Fruit fly (Drosophila melanogaster) whole organism, pupa: ENCODE results near the gene Dop1R2.

Experiments
- CG10348 ChIP-seq: fragments of 200-800 bp; sonication (Bioruptor generic); IDR thresholded peaks from 2 replicates; pipeline ENCODE4 v1.3.6; 2022; ENCODE audit warnings: missing biosample characterization, missing genetic modification characterization
- CG12605 ChIP-seq: fragments of 200-800 bp; sonication (Bioruptor generic); IDR thresholded peaks from 2 replicates; pipeline ENCODE4 v1.3.6; 2022; ENCODE audit warnings: missing biosample characterization, missing genetic modification characterization
- CG13204 ChIP-seq: fragments of 200-800 bp; sonication (Bioruptor generic); optimal IDR thresholded peaks from 2 replicates; lab custom pipeline; 2018; ENCODE audit warnings: missing biosample characterization, mild to moderate bottlenecking, missing genetic modification characterization, moderate library complexity
- CG14655 ChIP-seq: fragments of 200-800 bp; sonication (Bioruptor generic); optimal IDR thresholded peaks from 3 replicates; lab custom pipeline; 2017; ENCODE audit warnings: mild to moderate bottlenecking, missing biosample characterization, missing genetic modification reagents, missing genetic modification characterization
- CG15710 ChIP-seq: fragments of 200-800 bp; sonication (Bioruptor generic); optimal IDR thresholded peaks from 2 replicates; lab custom pipeline; 2018; ENCODE audit warnings: missing biosample characterization, mild to moderate bottlenecking, missing genetic modification characterization, moderate library complexity
- CG17806 ChIP-seq: fragments of 200-800 bp; sonication (Bioruptor generic); optimal IDR thresholded peaks from 2 replicates; lab custom pipeline; 2018; ENCODE audit warnings: missing biosample characterization, mild to moderate bottlenecking, missing genetic modification characterization, moderate library complexity
- CG32121 ChIP-seq: fragments of 200-800 bp; sonication (Bioruptor generic); IDR thresholded peaks from 2 replicates; pipeline ENCODE4 v1.3.6; 2022; ENCODE audit warnings: missing biosample characterization, missing genetic modification characterization
- CG34367 ChIP-seq: fragments of 200-800 bp; sonication (Bioruptor generic); optimal IDR thresholded peaks from 2 replicates; lab custom pipeline; 2018; ENCODE audit warnings: missing biosample characterization, mild to moderate bottlenecking, missing genetic modification characterization
- CG4496 ChIP-seq: fragments of 200-800 bp; sonication (Bioruptor generic); IDR thresholded peaks from 3 replicates; pipeline ENCODE4 v1.3.6; 2022; ENCODE audit warnings: missing biosample characterization, missing genetic modification characterization
- CG8159 ChIP-seq: fragments of 200-800 bp; sonication (Bioruptor generic); optimal IDR thresholded peaks from 3 replicates; lab custom pipeline; 2018; ENCODE audit warnings: missing biosample characterization, mild to moderate bottlenecking, missing genetic modification characterization, moderate library complexity
- CG8301 ChIP-seq: fragments of 200-800 bp; sonication (Bioruptor generic); optimal IDR thresholded peaks from 2 replicates; lab custom pipeline; 2018; ENCODE audit warnings: missing biosample characterization, mild to moderate bottlenecking, missing genetic modification characterization
- CG9948 ChIP-seq: fragments of 200-800 bp; sonication (Bioruptor generic); optimal IDR thresholded peaks from 2 replicates; lab custom pipeline; 2018; ENCODE audit warnings: missing biosample characterization, mild to moderate bottlenecking, missing genetic modification characterization, moderate library complexity
- D1 ChIP-seq: fragments of 200-800 bp; sonication (Bioruptor generic); optimal IDR thresholded peaks from 2 replicates; lab custom pipeline; 2018; ENCODE audit warnings: missing biosample characterization, mild to moderate bottlenecking, missing genetic modification characterization, moderate library complexity
- EcR ChIP-seq: fragments of 200-800 bp; sonication (Bioruptor generic); optimal IDR thresholded peaks from 3 replicates; lab custom pipeline; 2019; ENCODE audit warnings: missing biosample characterization, missing genetic modification characterization, mild to moderate bottlenecking, moderate library complexity, missing genetic modification reagents
- Ets98B ChIP-seq: fragments of 200-800 bp; sonication (Bioruptor generic); IDR thresholded peaks from 2 replicates; pipeline ENCODE4 v1.3.6; 2022; ENCODE audit warnings: missing biosample characterization, missing genetic modification characterization
- Pif1A ChIP-seq: fragments of 200-800 bp; sonication (Bioruptor generic); optimal IDR thresholded peaks from 3 replicates; lab custom pipeline; 2016; ENCODE audit warnings: missing biosample characterization, missing genetic modification characterization
- Pif1B ChIP-seq: fragments of 200-800 bp; sonication (Bioruptor generic); optimal IDR thresholded peaks from 3 replicates; lab custom pipeline; 2016; ENCODE audit warnings: missing biosample characterization, missing genetic modification characterization
- Snoo ChIP-seq: fragments of 200-800 bp; sonication (Bioruptor generic); optimal IDR thresholded peaks from 3 replicates; lab custom pipeline; 2017; ENCODE audit warnings: missing biosample characterization, mild to moderate bottlenecking, missing genetic modification characterization, inconsistent platforms
- fd96Ca ChIP-seq: fragments of 200-800 bp; sonication (Bioruptor generic); IDR thresholded peaks from 3 replicates; pipeline ENCODE4 v1.3.6; 2022; ENCODE audit warnings: missing biosample characterization, missing genetic modification characterization
- gl ChIP-seq: fragments of 200-800 bp; sonication (Bioruptor generic); optimal IDR thresholded peaks from 2 replicates; lab custom pipeline; 2018; ENCODE audit warnings: missing biosample characterization, mild to moderate bottlenecking, missing genetic modification characterization
- rn ChIP-seq: fragments of 200-800 bp; sonication (Bioruptor generic); IDR thresholded peaks from 2 replicates; pipeline ENCODE4 v1.3.6; 2022; ENCODE audit warnings: missing biosample characterization, missing genetic modification characterization

The Dop1R2 gene

DNA sequence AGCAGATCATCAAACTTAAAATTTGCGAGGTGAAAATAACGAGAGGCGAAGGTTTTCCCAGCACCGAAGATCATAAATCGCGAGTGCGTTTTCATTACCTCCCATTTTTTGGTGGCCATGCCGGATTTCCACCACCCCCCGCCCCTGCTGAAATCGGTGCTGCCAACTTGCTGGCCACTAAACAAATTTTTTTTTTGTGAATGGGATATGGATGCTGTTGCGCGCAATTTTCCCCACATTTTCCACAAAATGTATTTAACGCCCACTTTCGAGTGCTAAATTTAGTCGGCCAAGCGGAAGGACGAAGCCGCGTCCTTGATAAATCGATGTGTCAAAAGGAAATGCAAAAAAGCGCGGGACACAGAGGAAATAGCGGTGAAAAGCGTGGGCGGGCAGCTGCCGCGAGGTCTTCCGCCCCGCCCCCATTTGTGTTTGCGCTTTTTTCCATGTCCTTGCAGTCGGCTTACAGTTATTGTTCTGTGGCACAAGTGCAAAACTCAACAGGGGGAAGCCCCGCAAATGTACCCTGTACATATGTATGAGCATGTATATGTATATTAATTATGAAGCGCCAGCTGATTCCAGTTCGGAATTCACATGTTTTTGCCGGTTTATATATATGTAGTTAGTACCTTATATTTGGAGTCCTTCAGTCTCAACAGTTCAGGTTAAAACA, 67.5 kb downstream of the Dop1R2 start:
- TF ChIP-seq CG4496 (GFP tag; lab: Robert Waterston, UW) (no peak), CG14655 (GFP tag; lab: Kevin White, UChicago) (no peak), rn (GFP tag; lab: Robert Waterston, UW) (0 out of 2 replicates have a peak, but pooled peaks have one; percentile 6), CG8301 (tag; lab: Kevin White, UChicago) (no peak), gl (tag; lab: Kevin White, UChicago) (no peak), D1 (tag; lab: Kevin White, UChicago) (no peak), CG17806 (no peak), CG8159 (tag; lab: Kevin White, UChicago) (no peak)

DNA sequence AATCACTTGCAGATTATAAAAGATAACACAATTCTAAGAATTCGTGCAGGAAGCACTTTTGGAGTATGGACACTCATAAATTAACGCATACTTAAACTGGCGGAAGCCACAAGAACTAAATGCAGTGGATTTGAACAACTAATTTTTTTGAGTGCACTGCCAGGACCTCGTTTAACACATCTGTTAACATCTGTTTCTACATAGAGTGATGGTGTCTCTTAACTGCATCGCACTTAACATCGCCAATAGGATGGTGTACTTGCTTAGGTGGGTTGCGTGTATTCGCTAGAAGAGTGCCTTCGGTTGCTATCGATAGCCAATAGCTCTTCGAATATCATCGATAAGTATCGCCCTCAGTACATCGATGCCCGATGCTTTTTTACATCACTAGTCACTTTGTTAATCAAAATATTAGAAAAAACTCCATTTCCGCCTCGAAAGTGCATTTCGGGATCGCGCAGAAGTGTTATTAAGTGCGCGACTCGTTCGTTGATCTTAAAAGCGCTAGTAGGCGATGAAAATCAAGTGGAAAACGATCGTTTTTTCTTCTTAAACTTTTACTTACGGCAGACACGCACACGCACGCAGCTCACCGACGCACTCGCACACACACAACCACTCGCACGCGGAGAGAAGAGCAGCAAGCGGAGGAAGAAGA, 68.2 kb downstream of the Dop1R2 start, which contains the start of gene alph:
TSS of gene alph (plus strand) at position 351 of the 658 bp plus-strand sequence.
- TF ChIP-seq Snoo (tag; lab: Kevin White, UChicago): no peak
- peak; percentile 18 for TF ChIP-seq EcR (GFP tag; lab: Kevin White, UChicago)
- peak; percentile 44 for TF ChIP-seq CG17806
- peak; percentile 25; the same call in 1 of the 2 replicates for TF ChIP-seq CG12605 (GFP tag; lab: Robert Waterston, UW)
- peak; percentile 26 for TF ChIP-seq CG8301 (tag; lab: Kevin White, UChicago)
- peak; percentile 47 for TF ChIP-seq Pif1A (GFP tag; lab: Kevin White, UChicago)
- TF ChIP-seq Pif1B: peak; percentile 29
- TF ChIP-seq CG8159 (tag; lab: Kevin White, UChicago): peak; percentile 43
- peak; percentile 45; the same call in 2 of the 3 replicates for TF ChIP-seq CG4496 (GFP tag; lab: Robert Waterston, UW)
- no peak for TF ChIP-seq CG13204 (GFP tag; lab: Kevin White, UChicago)
- no peak for TF ChIP-seq CG14655 (GFP tag; lab: Kevin White, UChicago)
- TF ChIP-seq CG9948: peak; percentile 43
- no peak for TF ChIP-seq rn (GFP tag; lab: Robert Waterston, UW)

DNA sequence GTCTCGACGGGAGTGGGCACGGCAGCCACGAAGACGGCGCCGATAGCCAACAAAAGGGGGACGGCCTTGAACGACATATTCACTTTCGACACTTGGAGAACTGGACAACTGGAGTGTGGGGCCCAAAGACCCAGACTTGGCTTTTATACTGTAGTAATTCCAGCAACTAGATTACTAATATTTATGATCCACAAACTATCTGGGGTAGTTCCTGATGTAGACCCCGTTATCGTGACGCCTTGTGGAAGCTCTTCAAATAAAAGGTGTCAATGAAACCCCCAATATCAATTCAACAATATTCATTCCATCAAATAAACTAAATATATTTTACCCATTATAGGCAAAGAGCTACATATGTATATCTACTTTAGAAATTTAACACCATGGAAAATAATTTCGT, 69.0 kb downstream of the Dop1R2 start, which contains the start of gene CG31041:
TSS of gene CG31041 (minus strand) at position 101 of the 400 bp plus-strand sequence.
- TF ChIP-seq CG12605 (GFP tag; lab: Robert Waterston, UW) (no peak), D1 (tag; lab: Kevin White, UChicago) (no peak), EcR (GFP tag; lab: Kevin White, UChicago) (no peak), CG10348 (GFP tag; lab: Robert Waterston, UW) (no peak), CG4496 (GFP tag; lab: Robert Waterston, UW) (no peak), CG8301 (tag; lab: Kevin White, UChicago) (no peak), CG9948 (no peak)

DNA sequence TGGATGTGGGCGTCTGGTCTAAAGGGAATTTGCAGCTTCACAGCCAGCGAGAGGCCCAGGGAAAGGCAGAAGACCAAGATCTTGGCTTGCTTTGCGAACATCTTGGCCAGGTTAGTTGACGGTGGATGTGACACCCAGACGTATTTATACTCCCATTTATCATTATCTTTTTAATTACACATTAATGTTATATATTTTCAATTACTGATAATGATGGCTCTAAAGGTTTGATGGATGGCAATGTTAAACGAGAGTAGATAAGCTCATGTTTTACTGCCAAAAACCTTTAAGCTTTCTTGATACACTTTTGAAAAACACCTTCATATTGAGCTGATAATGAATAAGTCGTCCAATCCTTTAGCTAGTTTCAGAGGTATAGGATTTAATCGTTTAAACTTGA, 70.1 kb downstream of the Dop1R2 start, which contains the start of gene CG11470:
TSS of gene CG11470 (minus strand) at position 101 of the 400 bp plus-strand sequence.
- no peak for TF ChIP-seq CG8159 (tag; lab: Kevin White, UChicago)
- no peak for TF ChIP-seq CG4496 (GFP tag; lab: Robert Waterston, UW)
- TF ChIP-seq CG12605 (GFP tag; lab: Robert Waterston, UW): no peak
- TF ChIP-seq CG13204 (GFP tag; lab: Kevin White, UChicago): no peak
- TF ChIP-seq CG9948: no peak
- no peak for TF ChIP-seq Snoo (tag; lab: Kevin White, UChicago)
- no peak for TF ChIP-seq Pif1A (GFP tag; lab: Kevin White, UChicago)
- no peak for TF ChIP-seq CG34367 (tag; lab: Kevin White, UChicago)
- TF ChIP-seq CG8301 (tag; lab: Kevin White, UChicago): no peak

DNA sequence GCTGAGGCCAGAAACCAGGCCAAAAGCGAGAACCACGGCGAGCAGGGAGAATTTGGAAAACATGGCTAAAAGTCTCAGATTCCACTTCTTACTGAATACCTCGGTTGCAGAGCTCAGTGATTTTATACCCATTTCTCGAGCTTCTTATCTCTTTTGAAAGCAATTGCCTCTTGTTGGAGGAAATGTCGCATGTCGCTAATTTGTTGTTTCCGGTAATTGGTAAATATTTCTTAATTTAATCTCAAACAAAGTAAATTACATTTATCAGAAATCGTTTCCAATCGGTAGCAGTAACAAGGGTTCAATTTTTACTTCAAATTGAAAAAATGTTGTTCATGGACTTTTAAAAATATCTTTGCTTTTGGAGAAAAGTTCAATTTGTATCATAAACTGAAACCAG, 71.8 kb downstream of the Dop1R2 start, which contains the start of gene CG7567:
TSS of gene CG7567 (minus strand) at position 101 of the 400 bp plus-strand sequence.
- TF ChIP-seq gl (tag; lab: Kevin White, UChicago): no peak
- no peak for TF ChIP-seq Pif1A (GFP tag; lab: Kevin White, UChicago)
- no peak for TF ChIP-seq CG10348 (GFP tag; lab: Robert Waterston, UW)
- TF ChIP-seq Ets98B: no peak
- TF ChIP-seq Snoo (tag; lab: Kevin White, UChicago): no peak
- no peak for TF ChIP-seq CG4496 (GFP tag; lab: Robert Waterston, UW)
- TF ChIP-seq rn (GFP tag; lab: Robert Waterston, UW): no peak
- no peak for TF ChIP-seq CG32121 (GFP tag; lab: Robert Waterston, UW)
- TF ChIP-seq CG14655 (GFP tag; lab: Kevin White, UChicago): no peak

DNA sequence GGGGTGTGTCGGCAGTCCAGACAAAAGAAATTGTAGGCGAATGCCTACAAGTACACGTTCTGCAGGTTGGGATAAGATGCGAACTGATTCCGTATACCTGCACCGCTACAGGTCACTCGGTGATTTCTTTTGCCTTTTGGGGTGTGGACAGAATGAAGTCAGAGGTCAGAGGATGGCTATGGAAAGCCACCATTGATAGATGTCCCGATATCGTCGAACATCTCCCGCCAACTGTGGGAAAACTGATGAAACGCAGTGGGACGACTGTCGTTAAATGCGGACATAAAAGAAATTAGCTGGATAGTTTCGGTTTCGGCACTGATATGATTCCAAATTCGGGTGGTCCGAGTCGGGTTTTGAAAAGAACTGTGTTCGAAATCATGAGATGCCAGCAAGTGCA, 73.0 kb downstream of the Dop1R2 start:
- TF ChIP-seq CG12605 (GFP tag; lab: Robert Waterston, UW): no peak
- no peak for TF ChIP-seq CG4496 (GFP tag; lab: Robert Waterston, UW)
- TF ChIP-seq gl (tag; lab: Kevin White, UChicago): no peak
- no peak for TF ChIP-seq CG8159 (tag; lab: Kevin White, UChicago)
- no peak for TF ChIP-seq rn (GFP tag; lab: Robert Waterston, UW)
- no peak for TF ChIP-seq CG13204 (GFP tag; lab: Kevin White, UChicago)
- no peak for TF ChIP-seq Pif1A (GFP tag; lab: Kevin White, UChicago)
- no peak for TF ChIP-seq CG9948
- no peak for TF ChIP-seq Pif1B
- no peak for TF ChIP-seq CG32121 (GFP tag; lab: Robert Waterston, UW)
- TF ChIP-seq CG34367 (tag; lab: Kevin White, UChicago): no peak
- TF ChIP-seq EcR (GFP tag; lab: Kevin White, UChicago): no peak
- no peak for TF ChIP-seq Ets98B
- no peak for TF ChIP-seq fd96Ca (GFP tag; lab: Robert Waterston, UW)
- no peak for TF ChIP-seq CG10348 (GFP tag; lab: Robert Waterston, UW)
- no peak for TF ChIP-seq CG15710 (tag; lab: Kevin White, UChicago)
- TF ChIP-seq D1 (tag; lab: Kevin White, UChicago): no peak
